Worm (Caenorhabditis elegans) whole organism, L3 larva: ENCODE measurements around the gene D2096.5.

Source experiments
- ZK546.5 ChIP-seq: sonication (generic microtip); optimal IDR thresholded peaks from 2 replicates; lab custom pipeline; 2017; ENCODE audit warnings: missing biosample characterization, missing genetic modification characterization
- aly-2 ChIP-seq: fragments of 150-350 bp; optimal IDR thresholded peaks from 2 replicates; lab custom pipeline; 2014; ENCODE audit warnings: missing biosample characterization, missing genetic modification characterization
- ama-1 ChIP-seq: fragments of 150-350 bp; optimal IDR thresholded peaks from 2 replicates; lab custom pipeline; 2018
- ceh-16 ChIP-seq: sonication (generic microtip); optimal IDR thresholded peaks from 2 replicates; lab custom pipeline; 2017; ENCODE audit warnings: missing biosample characterization, missing genetic modification characterization
- ceh-28 ChIP-seq: fragments of 150-350 bp; optimal IDR thresholded peaks from 2 replicates; lab custom pipeline; 2014; ENCODE audit warnings: missing biosample characterization, missing genetic modification reagents, missing genetic modification characterization
- ceh-82 ChIP-seq: fragments of 150-350 bp; optimal IDR thresholded peaks from 2 replicates; lab custom pipeline; 2014; ENCODE audit warnings: missing biosample characterization, missing genetic modification characterization
- ceh-9 ChIP-seq: sonication (generic microtip); optimal IDR thresholded peaks from 2 replicates; lab custom pipeline; 2018; ENCODE audit warnings: missing biosample characterization, missing genetic modification characterization
- daf-12 ChIP-seq: fragments of 150-350 bp; optimal IDR thresholded peaks from 2 replicates; lab custom pipeline; 2014; ENCODE audit warnings: missing biosample characterization, missing genetic modification reagents, missing genetic modification characterization
- egl-27 ChIP-seq: sonication (generic microtip); optimal IDR thresholded peaks from 4 replicates; lab custom pipeline; 2017; ENCODE audit warnings: missing biosample characterization, missing genetic modification reagents, missing genetic modification characterization
- egl-5 ChIP-seq: fragments of 150-350 bp; optimal IDR thresholded peaks from 2 replicates; lab custom pipeline; 2017; ENCODE audit warnings: missing biosample characterization, missing genetic modification reagents, missing genetic modification characterization, inconsistent platforms
- elt-1 ChIP-seq: fragments of 150-350 bp; optimal IDR thresholded peaks from 2 replicates; lab custom pipeline; 2014; ENCODE audit warnings: missing biosample characterization, missing genetic modification characterization
- eor-1 ChIP-seq, 2 experiments: fragments of 150-350 bp; optimal IDR thresholded peaks; 2 replicates each; lab custom pipeline; 2014 to 2018; ENCODE audit warnings: missing biosample characterization in 2 of 2, missing genetic modification characterization in 2 of 2
- fkh-10 ChIP-seq: sonication (generic microtip); optimal IDR thresholded peaks from 2 replicates; lab custom pipeline; 2017; ENCODE audit warnings: missing biosample characterization, missing genetic modification reagents, missing genetic modification characterization
- fkh-2 ChIP-seq: fragments of 150-350 bp; optimal IDR thresholded peaks from 2 replicates; lab custom pipeline; 2014; ENCODE audit warnings: missing biosample characterization, missing genetic modification reagents, missing genetic modification characterization
- fos-1 ChIP-seq: fragments of 150-350 bp; optimal IDR thresholded peaks from 2 replicates; lab custom pipeline; 2014; ENCODE audit warnings: missing biosample characterization, missing genetic modification characterization
- hmg-11 ChIP-seq: sonication (generic microtip); optimal IDR thresholded peaks from 2 replicates; lab custom pipeline; 2016; ENCODE audit warnings: missing genetic modification characterization, missing compliant biosample characterization
- lin-15B ChIP-seq: fragments of 150-350 bp; optimal IDR thresholded peaks from 2 replicates; lab custom pipeline; 2014; ENCODE audit warnings: missing biosample characterization, missing genetic modification characterization
- lin-39 ChIP-seq: fragments of 150-350 bp; optimal IDR thresholded peaks from 2 replicates; lab custom pipeline; 2018; ENCODE audit warnings: missing biosample characterization, missing genetic modification reagents, missing genetic modification characterization
- lsy-12 ChIP-seq: sonication (generic microtip); optimal IDR thresholded peaks from 2 replicates; lab custom pipeline; 2016; ENCODE audit warnings: mild to moderate bottlenecking, missing genetic modification characterization, missing compliant biosample characterization
- mml-1 ChIP-seq: fragments of 150-350 bp; sonication (generic microtip); optimal IDR thresholded peaks from 3 replicates; lab custom pipeline; 2014; ENCODE audit warnings: missing biosample characterization, missing genetic modification characterization
- nfya-1 ChIP-seq: sonication (generic microtip); optimal IDR thresholded peaks from 2 replicates; lab custom pipeline; 2017; ENCODE audit warnings: missing genetic modification characterization, mild to moderate bottlenecking, missing compliant biosample characterization, antibody characterized with exemption, moderate library complexity; ENCODE audit not compliant: insufficient read depth
- nhr-11 ChIP-seq: fragments of 150-350 bp; optimal IDR thresholded peaks from 2 replicates; lab custom pipeline; 2014; ENCODE audit warnings: missing biosample characterization, missing genetic modification characterization
- nhr-12 ChIP-seq: fragments of 150-350 bp; optimal IDR thresholded peaks from 2 replicates; lab custom pipeline; 2014; ENCODE audit warnings: missing biosample characterization, missing genetic modification characterization
- nhr-23 ChIP-seq: fragments of 150-350 bp; optimal IDR thresholded peaks from 2 replicates; lab custom pipeline; 2014; ENCODE audit warnings: missing biosample characterization, missing genetic modification reagents, missing genetic modification characterization
- nhr-237 ChIP-seq: fragments of 150-350 bp; optimal IDR thresholded peaks from 2 replicates; lab custom pipeline; 2014; ENCODE audit warnings: missing biosample characterization, missing genetic modification characterization
- nhr-25 ChIP-seq: sonication (generic microtip); optimal IDR thresholded peaks from 2 replicates; lab custom pipeline; 2017; ENCODE audit warnings: missing biosample characterization, missing genetic modification characterization
- nhr-43 ChIP-seq: sonication (generic microtip); optimal IDR thresholded peaks from 2 replicates; lab custom pipeline; 2016; ENCODE audit warnings: mild to moderate bottlenecking, missing genetic modification characterization, missing compliant biosample characterization; ENCODE audit not compliant: poor library complexity, severe bottlenecking
- nhr-67 ChIP-seq: fragments of 150-350 bp; optimal IDR thresholded peaks from 2 replicates; lab custom pipeline; 2014; ENCODE audit warnings: missing biosample characterization, missing genetic modification characterization
- nhr-76 ChIP-seq: fragments of 150-350 bp; sonication (generic microtip); optimal IDR thresholded peaks from 5 replicates; lab custom pipeline; 2014; ENCODE audit warnings: missing biosample characterization, missing genetic modification characterization
- pha-4 ChIP-seq: fragments of 150-350 bp; optimal IDR thresholded peaks from 2 replicates; lab custom pipeline; 2014; ENCODE audit warnings: missing biosample characterization, missing genetic modification reagents, missing genetic modification characterization
- pqm-1 ChIP-seq: fragments of 150-350 bp; optimal IDR thresholded peaks from 2 replicates; lab custom pipeline; 2017; ENCODE audit warnings: missing biosample characterization, missing genetic modification characterization, inconsistent platforms
- skn-1 ChIP-seq: fragments of 150-350 bp; optimal IDR thresholded peaks from 2 replicates; lab custom pipeline; 2014; ENCODE audit warnings: missing biosample characterization, missing genetic modification characterization
- snpc-4 ChIP-seq: fragments of 150-350 bp; optimal IDR thresholded peaks from 2 replicates; lab custom pipeline; 2014; ENCODE audit warnings: missing biosample characterization, missing genetic modification characterization
- tbx-2 ChIP-seq: sonication (generic microtip); optimal IDR thresholded peaks from 2 replicates; lab custom pipeline; 2016; ENCODE audit warnings: mild to moderate bottlenecking, missing genetic modification characterization, missing compliant biosample characterization
- unc-39 ChIP-seq: sonication (generic microtip); optimal IDR thresholded peaks from 4 replicates; lab custom pipeline; 2017; ENCODE audit warnings: missing biosample characterization, missing genetic modification characterization
- zag-1 ChIP-seq: fragments of 150-350 bp; optimal IDR thresholded peaks from 2 replicates; lab custom pipeline; 2014; ENCODE audit warnings: missing biosample characterization, missing genetic modification characterization
- ztf-11 ChIP-seq: fragments of 150-350 bp; optimal IDR thresholded peaks from 2 replicates; lab custom pipeline; 2014; ENCODE audit warnings: missing biosample characterization, missing genetic modification characterization
- ztf-4 ChIP-seq: fragments of 150-350 bp; optimal IDR thresholded peaks from 2 replicates; lab custom pipeline; 2014; ENCODE audit warnings: missing biosample characterization, missing genetic modification characterization

Gene D2096.5

DNA sequence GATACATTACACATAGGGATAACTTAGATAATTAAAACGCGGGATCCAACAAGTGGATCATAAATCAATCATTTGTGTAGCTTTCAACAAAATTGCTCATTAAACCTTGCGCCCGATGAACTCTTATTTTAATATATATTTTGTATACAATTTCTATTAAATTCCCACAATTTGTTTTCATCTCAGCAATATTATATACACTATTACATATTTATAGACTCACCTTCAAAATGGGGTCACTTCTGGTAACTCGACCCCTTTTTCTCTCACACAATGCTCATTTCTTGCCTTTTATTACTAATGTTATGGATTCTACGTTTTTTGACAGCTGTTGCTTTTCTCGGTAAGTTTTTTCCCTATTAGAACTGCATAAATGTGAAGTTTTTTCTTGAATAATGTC is 19.9 kb downstream of the D2096.5 start, which contains the start of gene lgc-6:
TSS of gene lgc-6 (plus strand) at position 301 of the 400 bp plus-strand sequence.
- TF ChIP-seq ceh-82 (tag; lab: Kevin White, UChicago) (no peak), ztf-11 (tag; lab: Kevin White, UChicago) (no peak), ceh-16 (tag; lab: Kevin White, UChicago) (no peak), ZK546.5 (tag; lab: Kevin White, UChicago) (no peak), nfya-1 (no peak), pha-4 (no peak), nhr-11 (no peak), egl-27 (tag; lab: Kevin White, UChicago) (no peak), aly-2 (no peak), lin-15B (tag; lab: Kevin White, UChicago) (no peak), daf-12 (no peak)

- TF ChIP-seq fkh-2 (no peak), ceh-28 (tag; lab: Kevin White, UChicago) (no peak), nhr-23 (tag; lab: Kevin White, UChicago) (peak; percentile 88), lsy-12 (tag; lab: Kevin White, UChicago) (peak; percentile 43), skn-1 (tag; lab: Kevin White, UChicago) (no peak), pha-4 (peak; percentile 42), nhr-43 (tag; lab: Kevin White, UChicago) (peak; percentile 26), nhr-76 (tag; lab: Kevin White, UChicago) (no peak), nhr-25 (tag; lab: Kevin White, UChicago) (peak; percentile 94), elt-1 (tag; lab: Kevin White, UChicago) (peak; percentile 48), daf-12 (no peak), pqm-1 (no peak), nhr-67 (tag; lab: Kevin White, UChicago) (no peak), mml-1 (tag; lab: Kevin White, UChicago) (no peak), nhr-12 (tag; lab: Kevin White, UChicago) (no peak), ceh-9 (tag; lab: Kevin White, UChicago) (no peak), fos-1 (tag; lab: Kevin White, UChicago) (no peak), lin-15B (tag; lab: Kevin White, UChicago) (peak; percentile 15)
Observed at ce11 chrIV:8333988-8334863, 25.3 kb downstream of the D2096.5 start, which contains the start of gene his-32. Gene his-32 (plus strand): TSS chrIV:8334305.

ce11 chrIV:8333954-8333987 is 25.8 kb downstream of the D2096.5 start, which contains the start of gene his-31:
Gene his-31 (minus strand): TSS chrIV:8333983.
- TF ChIP-seq ama-1 (lab: Kevin White, UChicago) (no peak), egl-5 (tag; lab: Kevin White, UChicago) (no peak), lin-39 (tag; lab: Kevin White, UChicago) (no peak), nfya-1 (no peak), snpc-4 (tag; lab: Kevin White, UChicago) (no peak), fkh-2 (no peak), hmg-11 (tag; lab: Kevin White, UChicago) (no peak), nhr-67 (tag; lab: Kevin White, UChicago) (no peak), nhr-11 (no peak)

DNA sequence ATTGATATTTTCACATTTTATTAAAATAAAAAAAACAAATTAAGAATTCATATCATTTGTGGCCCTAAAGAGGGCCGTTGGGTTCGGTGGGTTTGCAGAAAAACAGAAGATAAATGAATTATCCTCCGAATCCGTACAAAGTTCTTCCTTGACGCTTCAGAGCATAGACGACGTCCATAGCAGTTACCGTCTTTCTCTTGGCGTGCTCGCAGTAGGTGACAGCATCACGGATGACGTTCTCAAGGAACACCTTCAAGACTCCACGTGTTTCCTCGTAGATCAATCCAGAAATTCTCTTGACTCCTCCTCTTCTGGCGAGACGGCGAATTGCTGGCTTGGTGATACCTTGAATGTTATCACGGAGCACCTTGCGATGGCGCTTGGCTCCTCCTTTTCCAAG is 26.0 kb downstream of the D2096.5 start:
- TF ChIP-seq unc-39 (tag; lab: Kevin White, UChicago) (no peak), ZK546.5 (tag; lab: Kevin White, UChicago) (no peak), nhr-237 (no peak)

DNA sequence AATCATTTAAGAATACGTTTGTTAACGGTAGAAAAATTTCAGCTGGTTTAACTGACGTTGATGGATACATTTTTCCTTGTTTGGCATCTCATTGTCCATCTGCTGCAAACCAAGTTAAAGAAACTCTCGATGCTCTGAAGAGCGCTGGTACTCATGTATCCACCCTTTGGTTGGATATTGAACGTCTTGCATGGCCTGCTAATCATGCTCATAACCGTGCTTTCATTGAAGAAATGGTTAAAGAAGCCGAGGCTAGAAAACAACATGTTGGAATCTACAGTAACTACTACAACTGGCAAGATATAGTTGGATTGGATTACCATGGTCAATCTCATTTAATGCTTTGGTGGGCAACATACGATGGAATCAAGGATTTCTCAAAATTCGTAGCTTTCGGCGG is 26.5 kb downstream of the D2096.5 start:
- TF ChIP-seq pqm-1 (no peak), eor-1 (tag; optimal IDR thresholded peaks at IDR 0.05; lab: Kevin White, UChicago) (no peak), nhr-43 (tag; lab: Kevin White, UChicago) (no peak), tbx-2 (tag; lab: Kevin White, UChicago) (no peak), zag-1 (tag; lab: Kevin White, UChicago) (no peak), fkh-10 (no peak), egl-5 (tag; lab: Kevin White, UChicago) (no peak), daf-12 (no peak), lin-39 (tag; lab: Kevin White, UChicago) (no peak), ZK546.5 (tag; lab: Kevin White, UChicago) (no peak), nhr-67 (tag; lab: Kevin White, UChicago) (no peak), ceh-16 (tag; lab: Kevin White, UChicago) (no peak), ztf-4 (tag; lab: Kevin White, UChicago) (no peak), elt-1 (tag; lab: Kevin White, UChicago) (no peak), ceh-82 (tag; lab: Kevin White, UChicago) (no peak), egl-27 (tag; lab: Kevin White, UChicago) (no peak)
